Fruit fly (Drosophila melanogaster) whole organism, pupa: ENCODE measurements around the gene ATPsyngamma.

ENCODE experiments used
- CG12605 ChIP-seq: fragments of 200-800 bp; sonication (Bioruptor generic); IDR thresholded peaks from 2 replicates; pipeline ENCODE4 v1.3.6; 2022; ENCODE audit warnings: missing biosample characterization, missing genetic modification characterization
- CG15710 ChIP-seq: fragments of 200-800 bp; sonication (Bioruptor generic); optimal IDR thresholded peaks from 2 replicates; lab custom pipeline; 2018; ENCODE audit warnings: missing biosample characterization, mild to moderate bottlenecking, missing genetic modification characterization, moderate library complexity
- CG17806 ChIP-seq: fragments of 200-800 bp; sonication (Bioruptor generic); optimal IDR thresholded peaks from 2 replicates; lab custom pipeline; 2018; ENCODE audit warnings: missing biosample characterization, mild to moderate bottlenecking, missing genetic modification characterization, moderate library complexity
- CG32121 ChIP-seq: fragments of 200-800 bp; sonication (Bioruptor generic); IDR thresholded peaks from 2 replicates; pipeline ENCODE4 v1.3.6; 2022; ENCODE audit warnings: missing biosample characterization, missing genetic modification characterization
- CG4496 ChIP-seq: fragments of 200-800 bp; sonication (Bioruptor generic); IDR thresholded peaks from 3 replicates; pipeline ENCODE4 v1.3.6; 2022; ENCODE audit warnings: missing biosample characterization, missing genetic modification characterization
- CG8301 ChIP-seq: fragments of 200-800 bp; sonication (Bioruptor generic); optimal IDR thresholded peaks from 2 replicates; lab custom pipeline; 2018; ENCODE audit warnings: missing biosample characterization, mild to moderate bottlenecking, missing genetic modification characterization
- CG9948 ChIP-seq: fragments of 200-800 bp; sonication (Bioruptor generic); optimal IDR thresholded peaks from 2 replicates; lab custom pipeline; 2018; ENCODE audit warnings: missing biosample characterization, mild to moderate bottlenecking, missing genetic modification characterization, moderate library complexity
- D1 ChIP-seq: fragments of 200-800 bp; sonication (Bioruptor generic); optimal IDR thresholded peaks from 2 replicates; lab custom pipeline; 2018; ENCODE audit warnings: missing biosample characterization, mild to moderate bottlenecking, missing genetic modification characterization, moderate library complexity
- Ets98B ChIP-seq: fragments of 200-800 bp; sonication (Bioruptor generic); IDR thresholded peaks from 2 replicates; pipeline ENCODE4 v1.3.6; 2022; ENCODE audit warnings: missing biosample characterization, missing genetic modification characterization
- Snoo ChIP-seq: fragments of 200-800 bp; sonication (Bioruptor generic); optimal IDR thresholded peaks from 3 replicates; lab custom pipeline; 2017; ENCODE audit warnings: missing biosample characterization, mild to moderate bottlenecking, missing genetic modification characterization, inconsistent platforms
- fd96Ca ChIP-seq: fragments of 200-800 bp; sonication (Bioruptor generic); IDR thresholded peaks from 3 replicates; pipeline ENCODE4 v1.3.6; 2022; ENCODE audit warnings: missing biosample characterization, missing genetic modification characterization
- gl ChIP-seq: fragments of 200-800 bp; sonication (Bioruptor generic); optimal IDR thresholded peaks from 2 replicates; lab custom pipeline; 2018; ENCODE audit warnings: missing biosample characterization, mild to moderate bottlenecking, missing genetic modification characterization

- no peak for TF ChIP-seq Ets98B (GFP tag; lab: Robert Waterston, UW)
- TF ChIP-seq CG17806 (tag; lab: Kevin White, UChicago): peak; percentile 61
- TF ChIP-seq CG15710 (tag; lab: Kevin White, UChicago): peak; percentile 40
- peak; percentile 7 for TF ChIP-seq CG9948 (tag; lab: Kevin White, UChicago)
- TF ChIP-seq CG8301: peak; percentile 63
- no peak for TF ChIP-seq D1
- no peak for TF ChIP-seq gl
- TF ChIP-seq CG4496: no peak
- TF ChIP-seq fd96Ca (GFP tag; lab: Robert Waterston, UW): no peak
- TF ChIP-seq CG32121 (GFP tag; lab: Robert Waterston, UW): no peak
- TF ChIP-seq Snoo (tag; lab: Kevin White, UChicago): peak; percentile 63
- TF ChIP-seq CG12605: no peak
Observed at dm6 chr3R:29737891-29738290, 11.1 kb downstream of the ATPsyngamma start, which contains the start of gene Gnpnat.
